Worm (Caenorhabditis elegans) whole organism, L4 larva: Measurements from ENCODE around the gene srj-32.

Experiments
- F10B5.3 ChIP-seq: sonication (generic microtip); optimal IDR thresholded peaks from 2 replicates; lab custom pipeline; 2016; ENCODE audit warnings: mild to moderate bottlenecking, missing genetic modification characterization, missing compliant biosample characterization
- F37D6.2 ChIP-seq: sonication (generic microtip); optimal IDR thresholded peaks from 2 replicates; lab custom pipeline; 2016; ENCODE audit warnings: mild to moderate bottlenecking, missing genetic modification characterization, missing compliant biosample characterization
- R02D3.7 ChIP-seq: fragments of 150-350 bp; sonication (generic microtip); optimal IDR thresholded peaks from 3 replicates; lab custom pipeline; 2014; ENCODE audit warnings: missing biosample characterization, missing genetic modification characterization
- T20F7.1 ChIP-seq: fragments of 200-800 bp; sonication (Bioruptor generic); optimal IDR thresholded peaks from 2 replicates; lab custom pipeline; 2018; ENCODE audit warnings: mild to moderate bottlenecking, missing genetic modification characterization, missing compliant biosample characterization
- T26A8.4 ChIP-seq: fragments of 200-800 bp; sonication (Bioruptor generic); IDR thresholded peaks from 2 replicates; pipeline ENCODE4 v1.3.6; 2022; ENCODE audit warnings: missing genetic modification characterization, missing compliant biosample characterization
- Y105C5A.15 ChIP-seq: fragments of 200-800 bp; sonication (Bioruptor generic); IDR thresholded peaks from 2 replicates; pipeline ENCODE4 v1.3.6; 2022; ENCODE audit warnings: missing genetic modification characterization, missing compliant biosample characterization
- Y48G9A.11 ChIP-seq: fragments of 200-800 bp; sonication (Bioruptor generic); IDR thresholded peaks from 2 replicates; pipeline ENCODE4 v1.3.6; 2022; ENCODE audit warnings: missing genetic modification reagents, missing genetic modification characterization, missing compliant biosample characterization
- ama-1 ChIP-seq: fragments of 150-350 bp; optimal IDR thresholded peaks from 2 replicates; lab custom pipeline; 2014; ENCODE audit warnings: inconsistent platforms, mixed read lengths
- ceh-20 ChIP-seq: fragments of 200-800 bp; sonication (Bioruptor generic); IDR thresholded peaks from 2 replicates; pipeline ENCODE4 v1.3.6; 2022; ENCODE audit warnings: missing genetic modification reagents, missing genetic modification characterization, missing compliant biosample characterization
- ceh-32 ChIP-seq: sonication (generic microtip); optimal IDR thresholded peaks from 2 replicates; lab custom pipeline; 2016; ENCODE audit warnings: mild to moderate bottlenecking, missing genetic modification characterization, missing compliant biosample characterization; ENCODE audit not compliant: poor library complexity
- ceh-62 ChIP-seq: sonication (generic microtip); optimal IDR thresholded peaks from 2 replicates; lab custom pipeline; 2017; ENCODE audit warnings: missing biosample characterization, missing genetic modification characterization
- ces-1 ChIP-seq: fragments of 150-350 bp; sonication (generic microtip); optimal IDR thresholded peaks from 4 replicates; lab custom pipeline; 2014; ENCODE audit warnings: missing biosample characterization, missing genetic modification reagents, missing genetic modification characterization
- daf-12 ChIP-seq: fragments of 150-350 bp; optimal IDR thresholded peaks from 2 replicates; lab custom pipeline; 2014; ENCODE audit warnings: missing biosample characterization, missing genetic modification reagents, missing genetic modification characterization
- daf-8 ChIP-seq: fragments of 200-800 bp; sonication (Bioruptor generic); IDR thresholded peaks from 2 replicates; pipeline ENCODE4 v1.3.6; 2022; ENCODE audit warnings: missing genetic modification characterization, missing compliant biosample characterization
- dpl-1 ChIP-seq: fragments of 150-350 bp; optimal IDR thresholded peaks from 2 replicates; lab custom pipeline; 2014; ENCODE audit warnings: missing biosample characterization, missing genetic modification reagents, missing genetic modification characterization
- fos-1 ChIP-seq: fragments of 150-350 bp; optimal IDR thresholded peaks from 2 replicates; lab custom pipeline; 2014; ENCODE audit warnings: missing biosample characterization, missing genetic modification characterization
- hif-1 ChIP-seq, 2 experiments: sonication (generic microtip); optimal IDR thresholded peaks; 2 replicates each; lab custom pipeline; 2016 to 2017; ENCODE audit warnings: missing compliant biosample characterization in 2 of 2, missing genetic modification characterization in 2 of 2, missing genetic modification reagents in 2 of 2, missing genotype in 2 of 2, mild to moderate bottlenecking in 1 of 2
- hlh-30 ChIP-seq: sonication (generic microtip); optimal IDR thresholded peaks from 2 replicates; lab custom pipeline; 2017; ENCODE audit warnings: antibody characterized with exemption, mild to moderate bottlenecking, missing genetic modification characterization, missing compliant biosample characterization; ENCODE audit not compliant: insufficient read depth
- jun-1 ChIP-seq: fragments of 150-350 bp; optimal IDR thresholded peaks from 2 replicates; lab custom pipeline; 2014; ENCODE audit warnings: missing biosample characterization, missing genetic modification reagents, missing genetic modification characterization
- lim-7 ChIP-seq: fragments of 200-800 bp; sonication (Bioruptor generic); IDR thresholded peaks from 2 replicates; pipeline ENCODE4 v1.3.6; 2022; ENCODE audit warnings: missing genetic modification characterization, missing compliant biosample characterization
- lin-1 ChIP-seq: fragments of 200-800 bp; sonication (Bioruptor generic); IDR thresholded peaks from 2 replicates; pipeline ENCODE4 v1.3.6; 2022; ENCODE audit warnings: missing genetic modification reagents, missing genetic modification characterization, missing compliant biosample characterization
- lin-13 ChIP-seq: fragments of 150-350 bp; optimal IDR thresholded peaks from 2 replicates; lab custom pipeline; 2014; ENCODE audit warnings: missing biosample characterization, missing genetic modification reagents, missing genetic modification characterization
- lin-15B ChIP-seq: fragments of 150-350 bp; sonication (generic microtip); optimal IDR thresholded peaks from 3 replicates; lab custom pipeline; 2014; ENCODE audit warnings: missing biosample characterization, missing genetic modification characterization
- lin-39 ChIP-seq: fragments of 150-350 bp; optimal IDR thresholded peaks from 2 replicates; lab custom pipeline; 2014; ENCODE audit warnings: missing biosample characterization, missing genetic modification reagents, missing genetic modification characterization
- lir-3 ChIP-seq: sonication (generic microtip); optimal IDR thresholded peaks from 2 replicates; lab custom pipeline; 2016; ENCODE audit warnings: mild to moderate bottlenecking, missing genetic modification characterization, missing compliant biosample characterization
- lsy-2 ChIP-seq, 2 experiments: fragments of 150-350 bp in 1 of 2; sonication (generic microtip) in 1 of 2; optimal IDR thresholded peaks; 2 replicates each; lab custom pipeline; 2014 to 2017; ENCODE audit warnings: missing biosample characterization in 2 of 2, missing genetic modification characterization in 2 of 2
- madf-9 ChIP-seq: fragments of 200-800 bp; sonication (Bioruptor generic); conservative IDR thresholded peaks from 2 replicates; pipeline ENCODE4 v1.3.6; 2022; ENCODE audit warnings: missing genetic modification reagents, missing genetic modification characterization, missing compliant biosample characterization
- mdl-1 ChIP-seq, 2 experiments: fragments of 150-350 bp in 1 of 2; sonication (generic microtip) in 1 of 2; optimal IDR thresholded peaks; 2 replicates each; lab custom pipeline; 2014 to 2017; ENCODE audit warnings: missing biosample characterization in 2 of 2, missing genetic modification characterization in 2 of 2
- mep-1 ChIP-seq: fragments of 150-350 bp; sonication (generic microtip); optimal IDR thresholded peaks from 3 replicates; lab custom pipeline; 2014; ENCODE audit warnings: missing biosample characterization, missing genetic modification characterization
- nhr-102 ChIP-seq: sonication (generic microtip); optimal IDR thresholded peaks from 2 replicates; lab custom pipeline; 2016; ENCODE audit warnings: mild to moderate bottlenecking, missing genetic modification characterization, moderate library complexity, missing compliant biosample characterization
- nhr-237 ChIP-seq: sonication (generic microtip); optimal IDR thresholded peaks from 2 replicates; lab custom pipeline; 2017; ENCODE audit warnings: missing biosample characterization, missing genetic modification characterization
- nhr-25 ChIP-seq: sonication (generic microtip); optimal IDR thresholded peaks from 2 replicates; lab custom pipeline; 2017; ENCODE audit warnings: missing genetic modification characterization, mild to moderate bottlenecking, missing compliant biosample characterization, antibody characterized with exemption, moderate library complexity, borderline replicate concordance; ENCODE audit not compliant: insufficient read depth
- nhr-28 ChIP-seq: fragments of 150-350 bp; optimal IDR thresholded peaks from 2 replicates; lab custom pipeline; 2014; ENCODE audit warnings: missing biosample characterization, missing genetic modification characterization
- nhr-41 ChIP-seq: fragments of 200-800 bp; sonication (Bioruptor generic); IDR thresholded peaks from 2 replicates; pipeline ENCODE4 v1.3.6; 2022; ENCODE audit warnings: missing genetic modification reagents, missing genetic modification characterization, missing compliant biosample characterization
- nhr-6 ChIP-seq: fragments of 150-350 bp; optimal IDR thresholded peaks from 2 replicates; lab custom pipeline; 2014; ENCODE audit warnings: missing biosample characterization, missing genetic modification characterization
- php-3 ChIP-seq: fragments of 200-800 bp; sonication (Bioruptor generic); IDR thresholded peaks from 2 replicates; pipeline ENCODE4 v1.3.6; 2022; ENCODE audit warnings: missing genetic modification reagents, missing genetic modification characterization, missing compliant biosample characterization
- rbr-2 ChIP-seq: sonication (generic microtip); optimal IDR thresholded peaks from 2 replicates; lab custom pipeline; 2016; ENCODE audit warnings: missing genotype, missing genetic modification characterization, missing compliant biosample characterization
- snpc-1.2 ChIP-seq: fragments of 200-800 bp; sonication (Bioruptor generic); IDR thresholded peaks from 2 replicates; pipeline ENCODE4 v1.3.6; 2022; ENCODE audit warnings: missing genetic modification reagents, missing genetic modification characterization, missing compliant biosample characterization
- snpc-4 ChIP-seq: fragments of 150-350 bp; optimal IDR thresholded peaks from 2 replicates; lab custom pipeline; 2014; ENCODE audit warnings: missing biosample characterization, missing genetic modification characterization
- unc-130 ChIP-seq: sonication (generic microtip); optimal IDR thresholded peaks from 2 replicates; lab custom pipeline; 2016; ENCODE audit warnings: missing genetic modification reagents, missing genetic modification characterization, missing compliant biosample characterization
- unc-39 ChIP-seq: sonication (generic microtip); optimal IDR thresholded peaks from 2 replicates; lab custom pipeline; 2017; ENCODE audit warnings: missing biosample characterization, missing genetic modification characterization
- zfp-2 ChIP-seq: sonication (generic microtip); optimal IDR thresholded peaks from 2 replicates; lab custom pipeline; 2016; ENCODE audit warnings: mild to moderate bottlenecking, missing genetic modification characterization, missing compliant biosample characterization

srj-32 gene

ce11 chrV:7269399-7269798 is 27.8 kb downstream of the srj-32 start, which contains the start of gene C13A2.6:
Gene C13A2.6 (plus strand): TSS chrV:7269699.
- no peak for TF ChIP-seq mdl-1 (tag; optimal IDR thresholded peaks at IDR 0.05; lab: Kevin White, UChicago)
- TF ChIP-seq daf-8 (GFP tag; lab: Robert Waterston, UW) = no peak
- TF ChIP-seq nhr-6 (tag; lab: Kevin White, UChicago) = no peak
- no peak for TF ChIP-seq nhr-237
- no peak for TF ChIP-seq ama-1 (lab: Kevin White, UChicago)
- no peak for TF ChIP-seq snpc-4 (tag; lab: Kevin White, UChicago)
- TF ChIP-seq nhr-25 (tag; lab: Kevin White, UChicago) = no peak
- TF ChIP-seq ceh-20 (GFP tag; lab: Robert Waterston, UW) = no peak
- TF ChIP-seq zfp-2 (tag; lab: Kevin White, UChicago) = no peak
- TF ChIP-seq F37D6.2 (tag; lab: Kevin White, UChicago) = no peak
- TF ChIP-seq unc-39 (tag; lab: Kevin White, UChicago) = no peak
- TF ChIP-seq hif-1 (tag; optimal IDR thresholded peaks at IDR 0.05; lab: Kevin White, UChicago) = no peak
- TF ChIP-seq Y48G9A.11 (GFP tag; lab: Robert Waterston, UW) = no peak
- TF ChIP-seq rbr-2 (tag; lab: Kevin White, UChicago) = no peak
- TF ChIP-seq lim-7 (GFP tag; lab: Robert Waterston, UW) = no peak
- TF ChIP-seq lin-39 = no peak
- TF ChIP-seq T20F7.1 = no peak
- TF ChIP-seq lsy-2 (tag; optimal IDR thresholded peaks at IDR 0.05; lab: Kevin White, UChicago) = no peak
- TF ChIP-seq nhr-102 (tag; lab: Kevin White, UChicago) = no peak
- TF ChIP-seq jun-1 (tag; lab: Kevin White, UChicago) = no peak

ce11 chrV:7266021-7266420 is 31.1 kb downstream of the srj-32 start, which contains the start of gene C13A2.7:
Gene C13A2.7 (plus strand): TSS chrV:7266321.
- no peak for TF ChIP-seq ceh-62 (tag; lab: Kevin White, UChicago)
- no peak for TF ChIP-seq lin-15B (tag; lab: Kevin White, UChicago)
- TF ChIP-seq madf-9 (GFP tag; lab: Robert Waterston, UW) = no peak
- TF ChIP-seq snpc-4 (tag; lab: Kevin White, UChicago) = no peak
- TF ChIP-seq ces-1 (GFP tag; lab: Kevin White, UChicago) = no peak
- TF ChIP-seq lin-1 (GFP tag; lab: Robert Waterston, UW) = no peak
- TF ChIP-seq snpc-1.2 = no peak
- TF ChIP-seq F10B5.3 (tag; lab: Kevin White, UChicago) = no peak
- no peak for TF ChIP-seq dpl-1
- TF ChIP-seq lin-39 = no peak
- no peak for TF ChIP-seq nhr-41 (GFP tag; lab: Robert Waterston, UW)
- no peak for TF ChIP-seq hif-1 (tag; optimal IDR thresholded peaks at IDR 0.05; lab: Kevin White, UChicago)
- TF ChIP-seq daf-12 (tag; lab: Kevin White, UChicago) = no peak
- TF ChIP-seq php-3 = no peak
- TF ChIP-seq nhr-25 (tag; lab: Kevin White, UChicago) = no peak
- no peak for TF ChIP-seq R02D3.7 (tag; lab: Kevin White, UChicago)
- no peak for TF ChIP-seq nhr-28 (tag; lab: Kevin White, UChicago)
- TF ChIP-seq, all 104 proteins: peak for 0

ce11 chrV:7264042-7264441 is 33.1 kb downstream of the srj-32 start, which contains the start of gene C13A2.9:
Gene C13A2.9 (minus strand): TSS chrV:7264142.
- TF ChIP-seq ama-1 (lab: Kevin White, UChicago) (no peak), hlh-30 (tag; lab: Kevin White, UChicago) (no peak), fos-1 (tag; lab: Kevin White, UChicago) (no peak), mdl-1 (tag; optimal IDR thresholded peaks at IDR 0.05; lab: Kevin White, UChicago) (no peak), mep-1 (tag; lab: Kevin White, UChicago) (no peak), T20F7.1 (no peak), F37D6.2 (tag; lab: Kevin White, UChicago) (no peak), unc-39 (tag; lab: Kevin White, UChicago) (no peak), rbr-2 (tag; lab: Kevin White, UChicago) (no peak), Y105C5A.15 (GFP tag; lab: Robert Waterston, UW) (no peak), lir-3 (tag; lab: Kevin White, UChicago) (no peak), ces-1 (GFP tag; lab: Kevin White, UChicago) (no peak), ceh-32 (tag; lab: Kevin White, UChicago) (no peak), unc-130 (GFP tag; lab: Kevin White, UChicago) (no peak), lin-13 (no peak), nhr-28 (tag; lab: Kevin White, UChicago) (no peak), T26A8.4 (GFP tag; lab: Robert Waterston, UW) (no peak), madf-9 (GFP tag; lab: Robert Waterston, UW) (no peak)
